Worm (Caenorhabditis elegans) whole organism, L1 larva: ENCODE measurements around the gene nfyc-1.

Experiments used
- nhr-20 ChIP-seq: sonication (generic microtip); optimal IDR thresholded peaks from 2 replicates; lab custom pipeline; 2016; ENCODE audit warnings: mild to moderate bottlenecking, missing genetic modification characterization, missing compliant biosample characterization
- nhr-77 ChIP-seq: fragments of 150-350 bp; optimal IDR thresholded peaks from 2 replicates; lab custom pipeline; 2014; ENCODE audit warnings: missing biosample characterization, missing genetic modification characterization
- rnt-1 ChIP-seq: sonication (generic microtip); optimal IDR thresholded peaks from 2 replicates; lab custom pipeline; 2016; ENCODE audit warnings: mild to moderate bottlenecking, missing genetic modification characterization, moderate library complexity, missing compliant biosample characterization
- snpc-4 ChIP-seq: fragments of 150-350 bp; optimal IDR thresholded peaks from 2 replicates; lab custom pipeline; 2014; ENCODE audit warnings: missing biosample characterization, missing genetic modification characterization
- zip-4 ChIP-seq: fragments of 200-800 bp; sonication (Bioruptor generic); optimal IDR thresholded peaks from 2 replicates; lab custom pipeline; 2018; ENCODE audit warnings: mild to moderate bottlenecking, missing genetic modification characterization, moderate library complexity, missing compliant biosample characterization

ce11 chrII:50862-51261 is 7.2 kb downstream of the nfyc-1 start:
- no peak for TF ChIP-seq snpc-4 (tag; lab: Kevin White, UChicago)
- no peak for TF ChIP-seq rnt-1 (tag; lab: Kevin White, UChicago)
- no peak for TF ChIP-seq zip-4
- TF ChIP-seq nhr-77 (tag; lab: Kevin White, UChicago) = no peak
- TF ChIP-seq nhr-20 (tag; lab: Kevin White, UChicago) = no peak
